Fruit fly (Drosophila melanogaster) whole organism, embryonic: ENCODE measurements around the gene dar1.

Source experiments
- B-H1 ChIP-seq: fragments of 200-800 bp; sonication (Bioruptor generic); IDR thresholded peaks from 3 replicates; pipeline ENCODE4 v1.3.6; 2022; ENCODE audit warnings: missing biosample characterization, missing genetic modification characterization
- CG13123 ChIP-seq: fragments of 200-800 bp; sonication (Bioruptor generic); optimal IDR thresholded peaks from 2 replicates; lab custom pipeline; 2016; ENCODE audit warnings: missing biosample characterization, missing genetic modification characterization
- CG17359 ChIP-seq: fragments of 200-800 bp; sonication (Bioruptor generic); optimal IDR thresholded peaks from 3 replicates; lab custom pipeline; 2018; ENCODE audit warnings: missing biosample characterization, mild to moderate bottlenecking, missing genetic modification characterization, moderate library complexity
- CG2116 ChIP-seq: fragments of 200-800 bp; sonication (Bioruptor generic); optimal IDR thresholded peaks from 3 replicates; lab custom pipeline; 2018; ENCODE audit warnings: missing biosample characterization, mild to moderate bottlenecking, missing genetic modification characterization
- CG2120 ChIP-seq: fragments of 200-800 bp; sonication (Bioruptor generic); optimal IDR thresholded peaks from 3 replicates; lab custom pipeline; 2016; ENCODE audit warnings: missing biosample characterization, missing genetic modification characterization
- CG32767 ChIP-seq: fragments of 200-800 bp; sonication (Bioruptor generic); IDR thresholded peaks from 2 replicates; pipeline ENCODE4 v1.3.6; 2022; ENCODE audit warnings: missing biosample characterization, missing genetic modification characterization
- CG3995 ChIP-seq: fragments of 200-800 bp; sonication (Bioruptor generic); optimal IDR thresholded peaks from 3 replicates; lab custom pipeline; 2016; ENCODE audit warnings: missing biosample characterization, missing genetic modification characterization
- CG4617 ChIP-seq: fragments of 200-800 bp; sonication (Bioruptor generic); optimal IDR thresholded peaks from 3 replicates; lab custom pipeline; 2016; ENCODE audit warnings: missing biosample characterization, missing genetic modification characterization, borderline replicate concordance
- CG5180 ChIP-seq: fragments of 200-800 bp; sonication (Bioruptor generic); optimal IDR thresholded peaks from 3 replicates; lab custom pipeline; 2017; ENCODE audit warnings: missing biosample characterization, missing genetic modification characterization, mild to moderate bottlenecking, moderate library complexity, missing genetic modification reagents
- CG6765 ChIP-seq: fragments of 200-800 bp; sonication (Bioruptor generic); optimal IDR thresholded peaks from 3 replicates; lab custom pipeline; 2017; ENCODE audit warnings: missing biosample characterization, mild to moderate bottlenecking, missing genetic modification characterization
- CG6813 ChIP-seq: fragments of 200-800 bp; sonication (Bioruptor generic); optimal IDR thresholded peaks from 2 replicates; lab custom pipeline; 2017; ENCODE audit warnings: missing biosample characterization, missing genetic modification characterization, mild to moderate bottlenecking, moderate library complexity, missing genetic modification reagents
- CG8290 ChIP-seq, 3 experiments: fragments of 200-800 bp; sonication (Bioruptor generic); optimal IDR thresholded peaks; 2 replicates each; lab custom pipeline; 2016 to 2019; ENCODE audit warnings: missing biosample characterization in 3 of 3, missing genetic modification characterization in 3 of 3, mild to moderate bottlenecking in 2 of 3, moderate library complexity in 1 of 3
- D19B ChIP-seq: fragments of 200-800 bp; sonication (Bioruptor generic); optimal IDR thresholded peaks from 2 replicates; lab custom pipeline; 2017; ENCODE audit warnings: missing biosample characterization, mild to moderate bottlenecking, missing genetic modification characterization
- Dip3 ChIP-seq: fragments of 200-800 bp; sonication (Bioruptor generic); optimal IDR thresholded peaks from 3 replicates; lab custom pipeline; 2016; ENCODE audit warnings: missing biosample characterization, missing genetic modification characterization
- Doc2 ChIP-seq: fragments of 200-800 bp; sonication (Bioruptor generic); IDR thresholded peaks from 2 replicates; pipeline ENCODE4 v1.3.6; 2022; ENCODE audit warnings: missing biosample characterization, missing genetic modification characterization
- Drgx ChIP-seq: fragments of 200-800 bp; sonication (Bioruptor generic); IDR thresholded peaks from 2 replicates; pipeline ENCODE4 v1.3.6; 2022; ENCODE audit warnings: missing biosample characterization, missing genetic modification characterization
- ERR ChIP-seq: fragments of 200-800 bp; sonication (Bioruptor generic); optimal IDR thresholded peaks from 2 replicates; lab custom pipeline; 2016; ENCODE audit warnings: missing biosample characterization, missing genetic modification characterization
- Ets65A ChIP-seq: fragments of 200-800 bp; sonication (Bioruptor generic); peaks from one replicate; lab custom pipeline; 2016; ENCODE audit warnings: missing biosample characterization, missing genetic modification characterization
- H15 ChIP-seq: fragments of 200-800 bp; sonication (Bioruptor generic); IDR thresholded peaks from 3 replicates; pipeline ENCODE4 v1.3.6; 2022; ENCODE audit warnings: missing biosample characterization, missing genetic modification characterization
- Hmr ChIP-seq: fragments of 200-800 bp; sonication (Bioruptor generic); optimal IDR thresholded peaks from 3 replicates; lab custom pipeline; 2017; ENCODE audit warnings: mild to moderate bottlenecking, missing biosample characterization, missing genetic modification reagents, missing genetic modification characterization
- Neu2 ChIP-seq: fragments of 200-800 bp; sonication (Bioruptor generic); optimal IDR thresholded peaks from 3 replicates; lab custom pipeline; 2016; ENCODE audit warnings: missing biosample characterization, missing genetic modification characterization, borderline replicate concordance
- Rfx ChIP-seq: fragments of 200-800 bp; sonication (Bioruptor generic); IDR thresholded peaks from 2 replicates; pipeline ENCODE4 v1.3.6; 2022; ENCODE audit warnings: missing biosample characterization, missing genetic modification characterization
- Tbp ChIP-seq: fragments of >200 bp; optimal IDR thresholded peaks from 2 replicates; lab custom pipeline; 2018; ENCODE audit warnings: missing biosample characterization, missing genetic modification characterization
- ash1 ChIP-seq: fragments of 200-800 bp; sonication (Bioruptor generic); optimal IDR thresholded peaks from 2 replicates; lab custom pipeline; 2018; ENCODE audit warnings: missing biosample characterization, mild to moderate bottlenecking, missing genetic modification characterization
- cad ChIP-seq: fragments of >200 bp; optimal IDR thresholded peaks from 2 replicates; lab custom pipeline; 2017; ENCODE audit warnings: missing biosample characterization, missing genetic modification characterization
- caup ChIP-seq: fragments of 200-800 bp; sonication (Bioruptor generic); optimal IDR thresholded peaks from 3 replicates; lab custom pipeline; 2017; ENCODE audit warnings: missing biosample characterization, mild to moderate bottlenecking, missing genetic modification characterization, moderate library complexity; ENCODE audit not compliant: severe bottlenecking
- chinmo ChIP-seq: fragments of 200-800 bp; sonication (Bioruptor generic); IDR thresholded peaks from 4 replicates; pipeline ENCODE4 v1.3.6; 2022; ENCODE audit warnings: missing biosample characterization, missing genetic modification characterization; ENCODE audit not compliant: partially characterized antibody
- corto ChIP-seq: fragments of 200-800 bp; sonication (Bioruptor generic); optimal IDR thresholded peaks from 2 replicates; lab custom pipeline; 2016; ENCODE audit warnings: missing biosample characterization, mild to moderate bottlenecking, missing genetic modification characterization, moderate library complexity
- dan ChIP-seq: fragments of 200-800 bp; sonication (Bioruptor generic); IDR thresholded peaks from 2 replicates; pipeline ENCODE4 v1.3.6; 2022; ENCODE audit warnings: missing biosample characterization, missing genetic modification characterization
- dati ChIP-seq: fragments of 200-800 bp; sonication (Bioruptor generic); IDR thresholded peaks from 2 replicates; pipeline ENCODE4 v1.3.6; 2022; ENCODE audit warnings: missing biosample characterization, missing genetic modification characterization
- dmrt11E ChIP-seq: fragments of 200-800 bp; sonication (Bioruptor generic); optimal IDR thresholded peaks from 3 replicates; lab custom pipeline; 2018; ENCODE audit warnings: missing biosample characterization, mild to moderate bottlenecking, missing genetic modification characterization, moderate library complexity
- en ChIP-seq: fragments of 200-800 bp; sonication (Bioruptor generic); optimal IDR thresholded peaks from 2 replicates; lab custom pipeline; 2016; ENCODE audit warnings: missing biosample characterization, missing genetic modification characterization
- eyg ChIP-seq: fragments of 200-800 bp; sonication (Bioruptor generic); optimal IDR thresholded peaks from 3 replicates; lab custom pipeline; 2016; ENCODE audit warnings: missing biosample characterization, missing genetic modification characterization
- gt ChIP-seq: fragments of 200-800 bp; sonication (Bioruptor generic); IDR thresholded peaks from 2 replicates; pipeline ENCODE4 v1.3.6; 2022; ENCODE audit warnings: missing biosample characterization, missing genetic modification characterization
- kay ChIP-seq: fragments of 200-800 bp; sonication (Bioruptor generic); optimal IDR thresholded peaks from 2 replicates; lab custom pipeline; 2016; ENCODE audit warnings: missing biosample characterization, missing genetic modification characterization
- kni ChIP-seq: fragments of 200-800 bp; sonication (Bioruptor generic); optimal IDR thresholded peaks from 3 replicates; lab custom pipeline; 2017; ENCODE audit warnings: mild to moderate bottlenecking, missing biosample characterization, missing genetic modification reagents, missing genetic modification characterization
- oc ChIP-seq: fragments of 200-800 bp; sonication (Bioruptor generic); optimal IDR thresholded peaks from 2 replicates; lab custom pipeline; 2018; ENCODE audit warnings: missing biosample characterization, mild to moderate bottlenecking, missing genetic modification characterization, moderate library complexity
- sens ChIP-seq: fragments of 200-800 bp; sonication (Bioruptor generic); peaks from one replicate; lab custom pipeline; 2016; ENCODE audit warnings: missing biosample characterization, missing genetic modification characterization
- sug ChIP-seq: fragments of 200-800 bp; optimal IDR thresholded peaks from 2 replicates; lab custom pipeline; 2019; ENCODE audit warnings: missing biosample characterization, mild to moderate bottlenecking, missing genetic modification characterization, moderate library complexity
- tgo ChIP-seq: fragments of 200-800 bp; sonication (Bioruptor generic); IDR thresholded peaks from 3 replicates; pipeline ENCODE4 v1.3.6; 2022; ENCODE audit warnings: missing biosample characterization, missing genetic modification characterization
- tx ChIP-seq: fragments of 200-800 bp; sonication (Bioruptor generic); optimal IDR thresholded peaks from 2 replicates; lab custom pipeline; 2016; ENCODE audit warnings: missing biosample characterization, missing genetic modification characterization
- usp ChIP-seq: fragments of >200 bp; optimal IDR thresholded peaks from 2 replicates; lab custom pipeline; 2017; ENCODE audit warnings: missing biosample characterization, missing genetic modification characterization

dar1 gene

dm6 chr3L:3645628-3646360, 19.6 kb downstream of the dar1 start (continued):
- TF ChIP-seq CG8290 (GFP tag; optimal IDR thresholded peaks at IDR 0.05; lab: Kevin White, UChicago) (no peak), CG8290 (tag; optimal IDR thresholded peaks at IDR 0.05; lab: Kevin White, UChicago) (no peak), dan (GFP tag; lab: Robert Waterston, UW) (no peak), H15 (GFP tag; lab: Robert Waterston, UW) (no peak), D19B (GFP tag; lab: Kevin White, UChicago) (no peak), CG5180 (GFP tag; lab: Kevin White, UChicago) (no peak), gt (GFP tag; lab: Robert Waterston, UW) (no peak), CG13123 (GFP tag; lab: Kevin White, UChicago) (no peak), CG2116 (no peak), caup (GFP tag; lab: Kevin White, UChicago) (peak; percentile 25), CG6765 (no peak), chinmo (0 out of 4 replicates have a peak, but pooled peaks have one; percentile 12), B-H1 (no peak), CG6813 (GFP tag; lab: Kevin White, UChicago) (no peak), tgo (no peak), Rfx (GFP tag; lab: Robert Waterston, UW) (peak; percentile 36; the same call in 1 of the 2 replicates), Dip3 (no peak), Doc2 (GFP tag; lab: Robert Waterston, UW) (no peak), Tbp (GFP tag; lab: Kevin White, UChicago) (no peak), Neu2 (no peak), en (no peak)

dm6 chr3L:3646361-3646759, 20.2 kb downstream of the dar1 start:
- no peak for TF ChIP-seq CG32767 (GFP tag; lab: Robert Waterston, UW)
- no peak for TF ChIP-seq dmrt11E (tag; lab: Kevin White, UChicago)
- peak; percentile 62 for TF ChIP-seq Ets65A (GFP tag; lab: Kevin White, UChicago)
- peak; percentile 52 for TF ChIP-seq sens (GFP tag; lab: Kevin White, UChicago)
- TF ChIP-seq CG2120 (GFP tag; lab: Kevin White, UChicago), result no peak

- TF ChIP-seq oc (tag; lab: Kevin White, UChicago), result no peak
- peak; percentile 79 for TF ChIP-seq Drgx (GFP tag; lab: Robert Waterston, UW)
- peak; percentile 31 for TF ChIP-seq sens (GFP tag; lab: Kevin White, UChicago)
- TF ChIP-seq, all 482 proteins: peak for 2
Measured at dm6 chr3L:3649527-3649926, 23.4 kb downstream of the dar1 start.

dm6 chr3L:3654671-3655070, 28.5 kb downstream of the dar1 start, which contains the start of gene CG10862:
TSS of gene CG10862 (minus strand) at chr3L:3654771.
- TF ChIP-seq dati (GFP tag; lab: Robert Waterston, UW), result no peak
- no peak for TF ChIP-seq CG3995 (GFP tag; lab: Kevin White, UChicago)
- no peak for TF ChIP-seq en
- no peak for TF ChIP-seq tx
- TF ChIP-seq CG4617, result no peak
- no peak for TF ChIP-seq eyg
- TF ChIP-seq corto (GFP tag; lab: Kevin White, UChicago), result no peak
- TF ChIP-seq kni (GFP tag; lab: Kevin White, UChicago), result no peak
- TF ChIP-seq CG17359 (tag; lab: Kevin White, UChicago), result no peak
- TF ChIP-seq Hmr (GFP tag; lab: Kevin White, UChicago), result no peak
- TF ChIP-seq cad (GFP tag; lab: Kevin White, UChicago), result no peak
- no peak for TF ChIP-seq sug
- TF ChIP-seq ash1, result no peak
- TF ChIP-seq usp, result no peak
- no peak for TF ChIP-seq ERR (GFP tag; lab: Kevin White, UChicago)
- no peak for TF ChIP-seq kay (GFP tag; lab: Kevin White, UChicago)
- TF ChIP-seq, all 482 proteins: peak for 0
